Worm (Caenorhabditis elegans): Measurements from ENCODE around the gene srj-14.
"Not testable (repeated sequence)": the region's sequence is repeated elsewhere in the genome, so short reads cannot be mapped to it uniquely, and the experiment has no call there.

srj-14 gene

DNA sequence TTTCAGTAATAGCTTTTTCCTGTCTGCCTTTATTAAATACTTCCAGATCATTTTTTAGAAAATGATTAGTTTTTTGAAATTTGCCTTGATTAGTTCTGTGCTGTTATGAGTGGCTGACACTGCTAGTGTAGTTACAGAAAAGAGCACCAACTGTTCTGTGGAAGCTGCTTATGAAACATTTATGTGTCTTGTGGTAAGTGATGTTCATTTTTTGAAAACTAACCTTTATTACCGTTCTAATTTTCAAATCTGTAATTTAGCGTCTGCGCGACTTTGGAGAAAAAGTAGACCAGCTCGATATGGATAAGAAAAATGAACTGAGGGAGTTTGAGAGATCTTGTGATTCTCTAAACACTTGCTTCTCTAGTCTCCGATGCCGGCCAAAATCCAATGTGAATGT, at the start of gene srj-14:
srj-14 (plus strand) TSS at position 131 of the 400 bp plus-strand sequence.
- TF ChIP-seq dao-5 (tag; optimal IDR thresholded peaks at IDR 0.05) (no peak), him-1 (tag; optimal IDR thresholded peaks at IDR 0.05) (no peak), W03F9.2 (tag; optimal IDR thresholded peaks at IDR 0.05) (no peak)

DNA sequence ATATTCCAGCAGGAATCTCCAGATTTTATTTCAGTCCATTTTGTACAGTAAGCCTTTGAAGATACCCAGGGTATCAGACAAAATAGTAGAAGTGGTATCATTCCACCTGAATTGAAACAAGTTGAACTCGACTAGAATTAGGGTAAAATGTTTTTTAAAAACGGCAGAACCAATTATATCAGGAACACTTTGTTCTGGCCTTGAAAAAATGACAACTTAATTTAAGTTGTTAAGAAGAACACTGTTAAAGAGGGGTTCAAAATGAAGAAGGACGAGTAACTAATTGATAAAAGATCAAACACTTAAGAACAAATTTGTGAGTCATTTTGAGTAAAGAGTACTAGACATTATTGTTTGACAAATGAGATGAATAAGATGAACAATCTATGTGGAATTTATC, 48.6 kb upstream of the srj-14 start, which contains the start of gene lmd-4:
lmd-4 (minus strand) TSS at position 101 of the 400 bp plus-strand sequence.
- TF ChIP-seq W03F9.2 (tag; optimal IDR thresholded peaks at IDR 0.05): no peak
- no peak for TF ChIP-seq him-1 (tag; optimal IDR thresholded peaks at IDR 0.05)
- TF ChIP-seq dao-5 (tag; optimal IDR thresholded peaks at IDR 0.05): no peak

DNA sequence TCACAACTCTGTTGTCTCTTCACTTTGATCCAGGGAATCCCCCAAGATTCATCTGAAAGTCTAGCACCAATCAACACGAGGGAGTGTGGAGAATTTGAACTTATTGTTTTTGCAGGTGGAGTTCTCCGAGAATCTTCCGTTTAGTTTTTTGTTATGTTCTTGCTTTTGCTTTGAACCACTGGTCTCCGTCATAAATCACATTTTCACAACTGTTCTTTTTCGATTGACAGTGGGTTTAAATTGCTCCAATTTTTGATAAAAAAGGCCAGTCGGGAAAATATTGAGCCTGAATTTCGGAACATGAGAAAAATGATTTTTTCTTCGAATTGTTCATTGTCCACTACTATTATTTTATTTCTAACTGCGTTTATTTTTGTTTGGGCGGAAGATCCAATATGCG, 47.6 kb upstream of the srj-14 start, which contains the start of gene F10G2.10:
F10G2.10 (plus strand) TSS at position 301 of the 400 bp plus-strand sequence.
- TF ChIP-seq dao-5 (tag; optimal IDR thresholded peaks at IDR 0.05) (no peak), W03F9.2 (tag; optimal IDR thresholded peaks at IDR 0.05) (no peak)

DNA sequence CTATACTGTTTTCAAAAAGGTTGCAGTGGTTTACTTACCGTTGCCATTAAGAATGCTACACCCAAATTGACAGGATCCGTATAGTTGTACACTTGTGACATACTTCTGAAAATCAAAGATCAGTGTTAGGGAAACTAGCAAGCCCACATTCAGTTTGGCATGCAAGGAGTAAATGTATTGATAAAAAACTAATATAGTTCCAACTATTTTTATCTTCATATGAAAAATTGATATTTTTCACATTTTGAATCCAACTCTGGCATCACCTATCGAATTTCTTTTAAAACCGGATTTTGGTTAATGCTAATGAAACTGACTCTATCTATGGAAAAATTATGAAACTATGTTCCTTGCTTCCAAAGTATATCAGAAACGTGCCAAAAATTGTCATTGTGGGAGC, 44.2 kb upstream of the srj-14 start, which contains the start of gene srx-92:
srx-92 (minus strand) TSS at position 101 of the 400 bp plus-strand sequence.
- TF ChIP-seq dao-5 (tag; optimal IDR thresholded peaks at IDR 0.05): no peak
- no peak for TF ChIP-seq W03F9.2 (tag; optimal IDR thresholded peaks at IDR 0.05)
- no peak for TF ChIP-seq him-1 (tag; optimal IDR thresholded peaks at IDR 0.05)

DNA sequence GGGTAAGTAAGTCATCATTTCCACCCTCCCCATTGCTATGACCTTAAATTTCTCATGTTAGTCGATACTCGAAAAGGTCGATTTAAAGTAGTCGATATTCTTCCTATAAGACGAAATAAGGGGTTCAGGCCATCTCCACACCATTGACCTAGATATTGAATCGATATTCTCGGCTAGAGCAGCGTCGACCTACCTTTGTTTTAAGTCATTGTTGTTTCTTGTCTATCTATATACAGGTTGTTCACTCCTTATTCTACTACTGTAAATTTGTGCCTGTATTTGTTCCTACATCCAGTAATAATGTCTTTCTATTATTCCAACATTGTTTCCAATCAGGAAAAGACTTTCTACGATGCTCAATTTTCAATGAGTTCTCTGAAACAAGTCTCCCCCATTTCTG, 42.6 kb upstream of the srj-14 start, which contains the start of gene F10G2.4:
F10G2.4 (plus strand) TSS at position 301 of the 400 bp plus-strand sequence.
- TF ChIP-seq him-1 (tag; optimal IDR thresholded peaks at IDR 0.05) (no peak), dao-5 (tag; optimal IDR thresholded peaks at IDR 0.05) (no peak), W03F9.2 (tag; optimal IDR thresholded peaks at IDR 0.05) (no peak)

DNA sequence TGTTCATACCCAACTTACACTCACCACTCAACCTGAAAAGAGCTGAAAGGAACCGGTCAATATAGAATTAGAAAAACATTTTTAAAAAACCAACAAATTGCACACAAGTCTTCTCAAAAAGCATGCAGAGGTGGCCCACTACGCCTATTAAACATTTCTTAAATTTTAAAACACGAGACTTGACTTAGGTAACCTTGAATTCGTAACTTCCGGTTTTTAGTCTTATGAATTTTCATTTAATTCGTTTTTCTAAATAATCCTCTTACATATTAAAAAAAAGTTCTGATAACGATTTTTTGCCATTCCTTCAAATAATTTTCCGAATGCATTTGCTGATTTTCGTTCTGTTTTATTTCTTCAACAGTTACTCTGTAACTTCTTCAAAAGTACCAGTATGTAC, 41.4 kb upstream of the srj-14 start, which contains the start of gene clec-7:
clec-7 (plus strand) TSS at position 301 of the 400 bp plus-strand sequence.
- TF ChIP-seq W03F9.2 (tag; optimal IDR thresholded peaks at IDR 0.05) (no peak), him-1 (tag; optimal IDR thresholded peaks at IDR 0.05) (no peak), dao-5 (tag; optimal IDR thresholded peaks at IDR 0.05) (no peak)

DNA sequence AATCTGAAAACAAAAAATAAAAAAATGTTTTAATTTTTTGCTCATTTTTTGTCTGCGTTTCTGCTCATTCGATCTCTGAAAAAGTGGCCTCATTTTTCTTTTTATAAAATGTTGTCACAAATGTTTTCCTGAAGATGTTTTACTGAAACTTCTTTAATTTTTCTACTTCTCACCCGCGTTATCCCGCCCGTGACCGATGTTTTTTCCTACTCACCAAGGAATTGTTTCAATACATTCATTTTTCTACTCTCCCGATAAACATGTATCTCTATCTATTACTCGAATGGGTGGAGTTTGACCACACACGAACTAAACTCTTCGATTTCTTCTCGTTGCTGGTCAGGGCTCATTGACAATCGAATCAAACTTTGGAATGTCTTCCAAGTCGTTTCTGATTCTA, 38.6 kb upstream of the srj-14 start, which contains the start of gene F10G2.2:
F10G2.2 (plus strand) TSS at position 301 of the 400 bp plus-strand sequence.
- TF ChIP-seq W03F9.2 (tag; optimal IDR thresholded peaks at IDR 0.05): no peak
- TF ChIP-seq dao-5 (tag; optimal IDR thresholded peaks at IDR 0.05): no peak
- no peak for TF ChIP-seq him-1 (tag; optimal IDR thresholded peaks at IDR 0.05)

DNA sequence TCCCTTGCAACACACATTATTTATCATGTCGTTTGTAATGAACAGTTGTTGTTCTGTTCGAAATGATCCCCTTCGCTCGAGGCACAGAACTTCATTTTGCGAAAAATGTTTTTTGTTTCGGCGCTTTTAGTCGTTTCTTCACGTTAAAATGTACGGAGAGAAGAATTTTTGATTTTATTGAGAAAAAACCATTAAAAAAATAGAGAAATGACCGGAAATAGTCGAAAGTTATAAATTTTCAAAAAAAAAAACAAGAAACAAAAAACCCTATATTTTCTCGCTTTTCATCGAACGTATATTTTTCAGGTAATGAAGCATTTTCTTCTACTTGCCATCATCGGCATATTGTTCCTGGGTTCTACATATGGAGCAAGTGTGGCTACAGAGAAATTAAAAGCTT, 37.3 kb upstream of the srj-14 start, which contains the start of gene F10G2.1:
F10G2.1 (plus strand) TSS at position 301 of the 400 bp plus-strand sequence.
- TF ChIP-seq him-1 (tag; optimal IDR thresholded peaks at IDR 0.05) (no peak), dao-5 (tag; optimal IDR thresholded peaks at IDR 0.05) (no peak), W03F9.2 (tag; optimal IDR thresholded peaks at IDR 0.05) (no peak)

DNA sequence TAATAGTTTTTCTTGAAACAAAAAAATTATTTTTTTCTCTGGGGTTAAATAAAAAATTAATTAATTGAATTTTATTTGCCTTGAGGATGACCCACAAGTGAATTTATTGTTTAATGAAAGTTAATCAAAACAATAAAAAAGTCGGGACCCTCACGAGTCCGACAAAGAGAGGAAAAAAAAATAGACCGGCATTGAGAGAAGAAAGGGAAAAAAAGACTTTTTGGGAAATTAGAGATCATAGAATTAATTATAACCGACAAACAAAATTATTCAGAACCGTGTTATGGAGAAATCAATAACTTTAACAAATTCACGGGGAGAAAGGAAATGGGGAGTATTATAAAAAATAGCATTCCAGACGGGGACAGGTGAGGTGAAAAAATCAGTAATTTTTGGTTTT, 32.3 kb upstream of the srj-14 start, which contains the start of gene F10G2.7:
F10G2.7 (minus strand) TSS at position 101 of the 400 bp plus-strand sequence.
- not testable (repeated sequence) for TF ChIP-seq dao-5, him-1, W03F9.2 (tag; optimal IDR thresholded peaks at IDR 0.05)

DNA sequence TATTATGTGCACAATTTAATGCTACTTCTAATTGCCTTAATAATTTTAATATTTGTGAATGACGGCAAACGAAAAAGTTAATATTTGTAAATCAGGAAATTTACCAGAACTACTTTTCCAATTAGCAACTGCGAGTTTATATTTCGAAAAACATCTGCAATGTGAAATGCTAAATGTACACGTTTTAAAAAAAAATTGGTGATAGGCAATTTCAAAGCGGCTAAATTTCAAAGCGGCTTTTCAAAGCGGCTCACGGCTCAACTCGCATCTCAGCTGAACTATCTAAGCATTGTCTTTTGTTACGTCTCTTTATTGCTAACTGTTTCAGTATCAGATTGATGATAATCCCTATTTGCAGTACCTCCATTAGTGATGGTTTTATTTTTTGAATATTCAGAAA, 29.7 kb upstream of the srj-14 start, which contains the start of gene srh-187:
srh-187 (minus strand) TSS at position 101 of the 400 bp plus-strand sequence.
- TF ChIP-seq him-1 (tag; optimal IDR thresholded peaks at IDR 0.05): no peak
- TF ChIP-seq W03F9.2 (tag; optimal IDR thresholded peaks at IDR 0.05): no peak
- no peak for TF ChIP-seq dao-5 (tag; optimal IDR thresholded peaks at IDR 0.05)

DNA sequence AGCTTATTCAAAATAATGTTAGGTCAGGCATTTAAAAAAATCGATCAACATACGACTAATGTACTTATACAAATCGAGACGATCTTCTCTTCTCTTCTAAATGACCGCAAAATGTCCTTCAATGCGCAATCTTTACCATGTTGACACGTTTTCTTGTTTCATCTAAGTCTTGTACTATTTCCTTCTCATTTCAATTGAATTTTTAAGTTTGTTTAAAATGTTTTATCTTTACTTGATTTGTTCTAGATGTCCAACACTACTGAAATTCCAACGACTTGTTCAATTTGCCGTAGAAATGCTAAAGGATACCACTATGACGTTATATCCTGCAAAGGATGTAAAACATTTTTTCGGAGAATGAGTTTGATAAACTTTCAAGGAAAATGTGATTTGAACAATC, 27.6 kb upstream of the srj-14 start, which contains the start of the genes nhr-263 and nhr-148:
nhr-263 (minus strand) TSS at position 101 of the 400 bp plus-strand sequence.
nhr-148 (plus strand) TSS at position 215 of the 400 bp plus-strand sequence.
- TF ChIP-seq W03F9.2 (tag; optimal IDR thresholded peaks at IDR 0.05) (no peak), dao-5 (tag; optimal IDR thresholded peaks at IDR 0.05) (no peak), him-1 (tag; optimal IDR thresholded peaks at IDR 0.05) (no peak)

DNA sequence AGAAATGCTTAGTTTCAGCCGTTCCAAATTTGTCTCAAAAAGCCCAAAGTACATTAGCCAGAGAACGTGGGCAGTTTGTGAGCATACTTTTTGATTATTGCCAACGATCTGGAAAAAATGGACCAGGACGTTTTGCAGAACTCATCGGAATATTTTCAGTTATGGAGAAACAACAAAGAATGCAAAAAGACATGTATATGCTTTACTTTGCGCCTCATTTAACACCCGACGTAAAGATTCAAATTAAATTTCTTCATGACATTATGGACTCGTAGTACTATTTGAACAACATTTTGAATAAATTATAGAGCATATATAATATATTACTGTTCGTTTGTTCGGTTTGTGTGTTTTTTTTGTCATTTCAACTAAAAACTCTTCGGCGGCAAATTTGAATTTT, 26.0 kb upstream of the srj-14 start, which contains the start of gene srh-244:
srh-244 (plus strand) TSS at position 301 of the 400 bp plus-strand sequence.
- TF ChIP-seq dao-5 (tag; optimal IDR thresholded peaks at IDR 0.05): no peak
- TF ChIP-seq W03F9.2 (tag; optimal IDR thresholded peaks at IDR 0.05): no peak
- no peak for TF ChIP-seq him-1 (tag; optimal IDR thresholded peaks at IDR 0.05)

DNA sequence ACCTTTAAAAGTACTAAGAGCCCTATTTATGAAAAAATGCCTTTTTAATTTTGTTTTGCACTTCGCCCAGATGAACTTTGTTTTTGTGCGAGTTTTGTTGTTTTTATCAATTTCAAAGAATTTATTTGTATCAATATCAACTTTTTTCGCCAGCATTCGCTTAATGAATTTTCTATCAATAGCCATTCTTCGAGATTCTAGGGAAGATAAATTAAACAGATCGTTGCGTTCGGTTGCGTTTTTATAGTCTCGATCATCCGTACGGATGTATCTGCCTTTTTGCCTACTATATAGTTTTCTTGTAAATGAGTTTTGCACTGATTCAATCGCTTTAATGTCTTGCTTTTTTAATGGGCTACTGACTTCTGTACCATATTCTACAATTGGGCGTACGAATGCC, 24.0 kb upstream of the srj-14 start, which contains the start of gene nhr-147:
nhr-147 (plus strand) TSS at position 301 of the 400 bp plus-strand sequence.
- TF ChIP-seq W03F9.2, dao-5, him-1 (tag; optimal IDR thresholded peaks at IDR 0.05): not testable (repeated sequence)

DNA sequence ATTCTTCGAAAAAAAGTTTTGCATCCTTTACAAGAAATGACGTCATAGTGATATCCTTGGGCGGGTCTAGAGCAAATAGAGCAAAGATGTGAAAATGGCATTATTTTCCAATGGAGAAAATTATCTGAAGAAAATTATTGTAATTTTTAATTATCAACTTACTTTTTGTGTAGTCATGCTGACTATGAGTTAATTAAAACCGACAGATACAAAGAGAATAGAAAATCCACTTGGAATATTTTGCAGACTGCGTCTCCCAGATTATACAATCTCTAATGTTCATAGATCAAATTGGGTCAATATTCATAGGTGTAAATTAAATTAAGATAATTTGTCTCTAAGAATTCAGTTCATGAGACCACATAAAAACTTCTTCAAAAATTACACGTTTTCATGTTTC, 20.0 kb upstream of the srj-14 start, which contains the start of gene nhr-149:
nhr-149 (minus strand) TSS at position 101 of the 400 bp plus-strand sequence.
- TF ChIP-seq W03F9.2 (tag; optimal IDR thresholded peaks at IDR 0.05) (no peak), him-1 (tag; optimal IDR thresholded peaks at IDR 0.05) (no peak)
